In the genomic region with DNA sequence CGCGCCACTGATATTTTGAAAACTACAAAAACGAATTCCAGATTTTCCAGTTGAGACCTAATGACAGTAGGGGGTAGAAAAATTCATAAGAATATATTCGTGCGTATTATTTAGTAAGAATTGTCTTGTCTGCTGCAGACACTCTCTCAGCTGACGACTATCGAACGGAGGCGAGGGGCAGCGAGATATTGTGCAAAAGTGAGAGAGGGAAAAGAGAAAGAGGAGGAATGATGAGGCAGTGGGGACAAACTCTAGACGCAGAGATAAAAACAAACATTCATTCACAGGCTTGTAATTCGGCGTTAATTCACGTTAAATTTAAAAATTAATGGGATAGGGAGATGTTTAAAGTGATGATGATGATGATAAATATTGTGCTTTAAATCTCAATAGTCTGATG, we compare ENCODE assay signal across 7 worm cellular contexts.
TF ChIP-seq lines count a peak whose summit lies in the region.

A gene (minus strand): TSS at position 188 of the 400 bp plus-strand sequence.

TF ChIP-seq in whole organism, L1 larva, 84 proteins besides CTCF, POLR2A, EP300 and RAD21 (continues in another document):
- TF ChIP-seq nhr-47 (tag; optimal IDR thresholded peaks at IDR 0.05; lab: Kevin White, UChicago) (peak; percentile 40), unc-86 (tag; optimal IDR thresholded peaks at IDR 0.05; lab: Kevin White, UChicago) (peak; percentile 33), efl-1 (optimal IDR thresholded peaks at IDR 0.05; lab: Kevin White, UChicago) (peak; percentile 75 to 79), efl-1 (GFP tag; optimal IDR thresholded peaks at IDR 0.05 in 1 of 2; lab: Kevin White, UChicago) (peak; percentile 67 to 96), lsy-2 (tag; optimal IDR thresholded peaks at IDR 0.05; lab: Kevin White, UChicago) (peak; percentile 36 to 45), ama-1 (optimal IDR thresholded peaks at IDR 0.05; lab: Kevin White, UChicago) (no peak), irx-1 (tag; optimal IDR thresholded peaks at IDR 0.05; lab: Kevin White, UChicago) (peak; percentile 8), mdl-1 (tag; optimal IDR thresholded peaks at IDR 0.05; lab: Kevin White, UChicago) (peak in 1 of 2 experiments; percentile 39), lin-39 (tag; optimal IDR thresholded peaks at IDR 0.05; lab: Kevin White, UChicago) (no peak), nhr-77 (tag; optimal IDR thresholded peaks at IDR 0.05; lab: Kevin White, UChicago) (no peak), xbp-1 (tag; optimal IDR thresholded peaks at IDR 0.05; lab: Kevin White, UChicago) (peak; percentile 35), dpl-1 (GFP tag; optimal IDR thresholded peaks at IDR 0.05; lab: Kevin White, UChicago) (peak; percentile 28 to 61 (median 60))

TF ChIP-seq in whole organism, L2 larva, 48 proteins besides CTCF, POLR2A, EP300 and RAD21:
- TF ChIP-seq nhr-25 (tag; optimal IDR thresholded peaks at IDR 0.05; lab: Kevin White, UChicago) (peak; percentile 38), C34F6.9 (tag; optimal IDR thresholded peaks at IDR 0.05; lab: Kevin White, UChicago) (peak; percentile 46), nhr-21 (tag; optimal IDR thresholded peaks at IDR 0.05; lab: Kevin White, UChicago) (peak; percentile 18), lin-39 (tag; optimal IDR thresholded peaks at IDR 0.05; lab: Kevin White, UChicago) (no peak), unc-55 (GFP tag; optimal IDR thresholded peaks at IDR 0.05; lab: Kevin White, UChicago) (peak; percentile 28), F13H6.1 (tag; optimal IDR thresholded peaks at IDR 0.05; lab: Kevin White, UChicago) (peak; percentile 44), lsy-2 (tag; optimal IDR thresholded peaks at IDR 0.05; lab: Kevin White, UChicago) (peak in 1 of 2 experiments; percentile 43), gmeb-1 (tag; optimal IDR thresholded peaks at IDR 0.05; lab: Kevin White, UChicago) (peak; percentile 41), nhr-10 (tag; optimal IDR thresholded peaks at IDR 0.05; lab: Kevin White, UChicago) (no peak), crh-2 (tag; optimal IDR thresholded peaks at IDR 0.05; lab: Kevin White, UChicago) (peak; percentile 44), dmd-4 (tag; optimal IDR thresholded peaks at IDR 0.05; lab: Kevin White, UChicago) (no peak)

TF ChIP-seq in whole organism, L3 larva, 47 proteins besides CTCF, POLR2A, EP300 and RAD21 (continues in another document):
- TF ChIP-seq nhr-28 (tag; optimal IDR thresholded peaks at IDR 0.05; lab: Kevin White, UChicago) = no peak
- TF ChIP-seq snpc-4 (tag; optimal IDR thresholded peaks at IDR 0.05; lab: Kevin White, UChicago) = peak; percentile 71
- no peak for TF ChIP-seq unc-39 (tag; optimal IDR thresholded peaks at IDR 0.05; lab: Kevin White, UChicago)
- TF ChIP-seq ztf-11 (tag; optimal IDR thresholded peaks at IDR 0.05; lab: Kevin White, UChicago) = no peak
- TF ChIP-seq skn-1 (tag; optimal IDR thresholded peaks at IDR 0.05; lab: Kevin White, UChicago) = peak; percentile 7
- TF ChIP-seq egl-5 (tag; optimal IDR thresholded peaks at IDR 0.05; lab: Kevin White, UChicago) = no peak
- TF ChIP-seq nhr-76 (tag; optimal IDR thresholded peaks at IDR 0.05; lab: Kevin White, UChicago) = no peak
- TF ChIP-seq ceh-28 (tag; optimal IDR thresholded peaks at IDR 0.05; lab: Kevin White, UChicago) = peak; percentile 3
- peak; percentile 68 for TF ChIP-seq R02D3.7 (tag; optimal IDR thresholded peaks at IDR 0.05; lab: Kevin White, UChicago)
- no peak for TF ChIP-seq ama-1 (optimal IDR thresholded peaks at IDR 0.05; lab: Kevin White, UChicago)
- TF ChIP-seq hmg-11 (tag; optimal IDR thresholded peaks at IDR 0.05; lab: Kevin White, UChicago) = peak; percentile 64
- peak; percentile 26 for TF ChIP-seq elt-2 (tag; optimal IDR thresholded peaks at IDR 0.05; lab: Kevin White, UChicago)
- TF ChIP-seq nhr-23 (tag; optimal IDR thresholded peaks at IDR 0.05; lab: Kevin White, UChicago) = no peak

TF ChIP-seq in whole organism, L4 larva, 104 proteins besides CTCF, POLR2A, EP300 and RAD21 (continues in another document):
- TF ChIP-seq nhr-41 (GFP tag; IDR thresholded peaks at IDR 0.05; lab: Robert Waterston, UW) (no peak), lsy-2 (tag; optimal IDR thresholded peaks at IDR 0.05; lab: Kevin White, UChicago) (peak in 1 of 2 experiments; percentile 54), nhr-42 (GFP tag; IDR thresholded peaks at IDR 0.05; lab: Robert Waterston, UW) (no peak), Y48G9A.11 (GFP tag; IDR thresholded peaks at IDR 0.05; lab: Robert Waterston, UW) (0 out of 2 replicates have a peak, but pooled peaks have one; percentile 26), hmg-1.1 (GFP tag; IDR thresholded peaks at IDR 0.05; lab: Robert Waterston, UW) (peak; percentile 37; the same call in 1 of the 2 replicates), nhr-77 (tag; optimal IDR thresholded peaks at IDR 0.05; lab: Kevin White, UChicago) (no peak), ceh-44 (GFP tag; IDR thresholded peaks at IDR 0.05; lab: Robert Waterston, UW) (no peak), aha-1 (tag; lab: Kevin White, UChicago) (peak; percentile 95), attf-4 (tag; optimal IDR thresholded peaks at IDR 0.05; lab: Kevin White, UChicago) (no peak), lin-1 (GFP tag; IDR thresholded peaks at IDR 0.05; lab: Robert Waterston, UW) (no peak), lin-39 (tag; optimal IDR thresholded peaks at IDR 0.05; lab: Kevin White, UChicago) (no peak), set-16 (GFP tag; IDR thresholded peaks at IDR 0.05; lab: Robert Waterston, UW) (no peak), nhr-237 (tag; optimal IDR thresholded peaks at IDR 0.05; lab: Kevin White, UChicago) (no peak), cey-2 (tag; optimal IDR thresholded peaks at IDR 0.05; lab: Kevin White, UChicago; ENCODE audit: borderline replicate concordance, insufficient read depth) (no peak)

TF ChIP-seq in whole organism, late embryonic, 69 proteins besides CTCF, POLR2A, EP300 and RAD21:
- TF ChIP-seq unc-3 (GFP tag; conservative IDR thresholded peaks at IDR 0.05; lab: Robert Waterston, UW) (no peak), unc-3 (tag; optimal IDR thresholded peaks at IDR 0.05; lab: Kevin White, UChicago) (no peak), dve-1 (tag; optimal IDR thresholded peaks at IDR 0.05; lab: Kevin White, UChicago) (peak; percentile 5), K02D7.2 (tag; optimal IDR thresholded peaks at IDR 0.05; lab: Kevin White, UChicago) (no peak), sdc-2 (tag; optimal IDR thresholded peaks at IDR 0.05; lab: Kevin White, UChicago) (no peak), pha-2 (tag; optimal IDR thresholded peaks at IDR 0.05; lab: Kevin White, UChicago) (no peak), nhr-11 (tag; optimal IDR thresholded peaks at IDR 0.05; lab: Kevin White, UChicago) (no peak), rnt-1 (tag; optimal IDR thresholded peaks at IDR 0.05; lab: Kevin White, UChicago) (no peak), unc-55 (GFP tag; optimal IDR thresholded peaks at IDR 0.05; lab: Kevin White, UChicago) (peak; percentile 34), hlh-30 (tag; optimal IDR thresholded peaks at IDR 0.05; lab: Kevin White, UChicago; ENCODE audit: insufficient read depth) (peak; percentile 12), nfya-1 (tag; optimal IDR thresholded peaks at IDR 0.05; lab: Kevin White, UChicago) (peak; percentile 47)

TF ChIP-seq in whole organism, mixed stage, embryonic, 35 proteins besides CTCF, POLR2A, EP300 and RAD21:
- TF ChIP-seq drap-1 (GFP tag; optimal IDR thresholded peaks at IDR 0.05; lab: Kevin White, UChicago) = no peak
- TF ChIP-seq ces-1 (GFP tag; optimal IDR thresholded peaks at IDR 0.05; lab: Kevin White, UChicago) = peak; percentile 72
TF ChIP-seq in whole organism, mixed stage, embryonic: peak in this region for 1.

TF ChIP-seq in whole organism, young adult, 124 proteins besides CTCF, POLR2A, EP300 and RAD21 (continues in another document):
- no peak for TF ChIP-seq Y95B8A.8 (GFP tag; IDR thresholded peaks at IDR 0.05; lab: Robert Waterston, UW)
- 0 out of 2 replicates have a peak, but pooled peaks have one; percentile 36 for TF ChIP-seq nfyb-1 (GFP tag; IDR thresholded peaks at IDR 0.05; lab: Robert Waterston, UW)
- no peak for TF ChIP-seq snpc-4 (GFP tag; optimal IDR thresholded peaks at IDR 0.05; lab: Kevin White, UChicago)
- TF ChIP-seq snpc-4 (tag; optimal IDR thresholded peaks at IDR 0.05; lab: Kevin White, UChicago) = peak in 3 of 4 experiments; percentile 25 to 46 (median 41)
- TF ChIP-seq unc-62 (GFP tag; optimal IDR thresholded peaks at IDR 0.05; lab: Kevin White, UChicago) = no peak
- TF ChIP-seq him-1 (tag; optimal IDR thresholded peaks at IDR 0.05; lab: Kevin White, UChicago) = no peak
- peak; percentile 3 for TF ChIP-seq snpc-1.3 (tag; optimal IDR thresholded peaks at IDR 0.05; lab: Kevin White, UChicago; ENCODE audit: insufficient read depth)
- no peak for TF ChIP-seq atf-7 (tag; optimal IDR thresholded peaks at IDR 0.05; lab: Kevin White, UChicago)
- no peak for TF ChIP-seq xnd-1 (tag; optimal IDR thresholded peaks at IDR 0.05; lab: Kevin White, UChicago)
- peak; percentile 37; the same call in 1 of the 2 replicates for TF ChIP-seq madf-6 (GFP tag; IDR thresholded peaks at IDR 0.05; lab: Robert Waterston, UW)
- peak; percentile 97 for TF ChIP-seq hmg-1.2 (GFP tag; IDR thresholded peaks at IDR 0.05; lab: Robert Waterston, UW)
- TF ChIP-seq mcd-1 (GFP tag; IDR thresholded peaks at IDR 0.05; lab: Robert Waterston, UW) = no peak
- no peak for TF ChIP-seq madf-8 (GFP tag; conservative IDR thresholded peaks at IDR 0.05; lab: Robert Waterston, UW)
- no peak for TF ChIP-seq ama-1 (optimal IDR thresholded peaks at IDR 0.05; lab: Kevin White, UChicago)
- peak in 1 of 2 experiments; percentile 48 for TF ChIP-seq ama-1 (GFP tag; optimal IDR thresholded peaks at IDR 0.05; lab: Kevin White, UChicago)
- TF ChIP-seq bed-1 (GFP tag; IDR thresholded peaks at IDR 0.05; lab: Robert Waterston, UW) = no peak
- no peak for TF ChIP-seq aptf-2 (GFP tag; conservative IDR thresholded peaks at IDR 0.05; lab: Robert Waterston, UW)
- TF ChIP-seq ceh-100 (GFP tag; IDR thresholded peaks at IDR 0.05; lab: Robert Waterston, UW) = no peak
- 0 out of 2 replicates have a peak, but pooled peaks have one; percentile 24 for TF ChIP-seq lin-26 (GFP tag; IDR thresholded peaks at IDR 0.05; lab: Robert Waterston, UW)
- TF ChIP-seq nhr-120 (GFP tag; IDR thresholded peaks at IDR 0.05; lab: Robert Waterston, UW) = no peak
- TF ChIP-seq lin-54 (GFP tag; optimal IDR thresholded peaks at IDR 0.05; lab: Kevin White, UChicago) = peak; percentile 6
- TF ChIP-seq B0336.3 (GFP tag; IDR thresholded peaks at IDR 0.05; lab: Robert Waterston, UW) = peak; percentile 30; the same call in 1 of the 2 replicates
- TF ChIP-seq hlh-26 (GFP tag; conservative IDR thresholded peaks at IDR 0.05; lab: Robert Waterston, UW) = no peak
- no peak for TF ChIP-seq B0035.1 (tag; optimal IDR thresholded peaks at IDR 0.05; lab: Kevin White, UChicago)
- no peak for TF ChIP-seq ceh-91 (GFP tag; IDR thresholded peaks at IDR 0.05; lab: Robert Waterston, UW)
- TF ChIP-seq F33H1.4 (GFP tag; IDR thresholded peaks at IDR 0.05; lab: Robert Waterston, UW) = no peak
- peak; percentile 61 for TF ChIP-seq F49E8.2 (tag; optimal IDR thresholded peaks at IDR 0.05; lab: Kevin White, UChicago; ENCODE audit: insufficient read depth)
- no peak for TF ChIP-seq ceh-79 (tag; optimal IDR thresholded peaks at IDR 0.05; lab: Kevin White, UChicago)
- no peak for TF ChIP-seq cebp-1 (GFP tag; IDR thresholded peaks at IDR 0.05; lab: Robert Waterston, UW)
- TF ChIP-seq cebp-1 (tag; optimal IDR thresholded peaks at IDR 0.05; lab: Kevin White, UChicago) = peak; percentile 44
